Fruit fly (Drosophila melanogaster) Kc167 (cell line): Measurements from ENCODE around the gene Rpp20.

Experiments used
- Myc ChIP-seq: fragments of >200 bp; optimal IDR thresholded peaks from 2 replicates; lab custom pipeline; 2017; ENCODE audit warnings: missing external identifiers
- Sin3A ChIP-seq: fragments of >200 bp; optimal IDR thresholded peaks from 2 replicates; lab custom pipeline; 2018; ENCODE audit warnings: missing external identifiers
- h ChIP-seq: fragments of >200 bp; optimal IDR thresholded peaks from 3 replicates; lab custom pipeline; 2018; ENCODE audit warnings: missing external identifiers
- insv ChIP-seq: fragments of >200 bp; optimal IDR thresholded peaks from 3 replicates; lab custom pipeline; 2018; ENCODE audit warnings: missing external identifiers
- psq ChIP-seq: fragments of >200 bp; optimal IDR thresholded peaks from 2 replicates; lab custom pipeline; 2017; ENCODE audit warnings: missing external identifiers
- ttk ChIP-seq: sonication (Bioruptor generic); optimal IDR thresholded peaks from 2 replicates; lab custom pipeline; 2017; ENCODE audit warnings: missing external identifiers

The Rpp20 gene

dm6 chrX:19744003-19744488 is at the start of gene Rpp20, which contains the start of the genes CG18809, COX6B and CG33932:
Gene Rpp20 (plus strand): TSS chrX:19744431.
Gene CG18809 (minus strand): TSS chrX:19744335.
Gene COX6B (minus strand): TSS chrX:19744335.
Gene CG33932 (plus strand): TSS chrX:19744431.
- TF ChIP-seq h (no peak), Myc (no peak), insv (lab: Kevin White, UChicago) (no peak), ttk (lab: Kevin White, UChicago) (no peak), Sin3A (lab: Kevin White, UChicago) (no peak), psq (no peak)

- TF ChIP-seq ttk (lab: Kevin White, UChicago) = no peak
- no peak for TF ChIP-seq insv (lab: Kevin White, UChicago)
- TF ChIP-seq psq = no peak
- no peak for TF ChIP-seq h
- no peak for TF ChIP-seq Myc
- no peak for TF ChIP-seq Sin3A (lab: Kevin White, UChicago)
Observed at dm6 chrX:19694792-19695558, 49.3 kb upstream of the Rpp20 start, which contains the start of gene CG14229. Gene CG14229 (minus strand): TSS chrX:19695250.

dm6 chrX:19696845-19697244 is 47.4 kb upstream of the Rpp20 start, which contains the start of gene Cdc42:
Gene Cdc42 (plus strand): TSS chrX:19697091.
- TF ChIP-seq Sin3A (lab: Kevin White, UChicago) (no peak), Myc (no peak), insv (lab: Kevin White, UChicago) (no peak), psq (no peak), ttk (lab: Kevin White, UChicago) (no peak), h (no peak)

dm6 chrX:19697255-19697877 is 46.9 kb upstream of the Rpp20 start:
- TF ChIP-seq psq (no peak), insv (lab: Kevin White, UChicago) (no peak), Sin3A (lab: Kevin White, UChicago) (no peak), h (no peak), ttk (lab: Kevin White, UChicago) (no peak)

dm6 chrX:19701611-19702010 is 42.6 kb upstream of the Rpp20 start, which contains the start of gene Tcs4:
Gene Tcs4 (minus strand): TSS chrX:19701755.
- no peak for TF ChIP-seq Sin3A (lab: Kevin White, UChicago)
- no peak for TF ChIP-seq Myc

- TF ChIP-seq h (no peak), Myc (no peak), ttk (lab: Kevin White, UChicago) (no peak), psq (no peak)
Observed at dm6 chrX:19704083-19704482, 40.1 kb upstream of the Rpp20 start, which contains the start of the genes CG14230 and CG14232. Gene CG14230 (plus strand): TSS chrX:19704176. Gene CG14232 (minus strand): TSS chrX:19704259.

dm6 chrX:19711936-19712335 is 32.3 kb upstream of the Rpp20 start:
- TF ChIP-seq Myc = no peak
- TF ChIP-seq ttk (lab: Kevin White, UChicago) = no peak
- no peak for TF ChIP-seq Sin3A (lab: Kevin White, UChicago)

dm6 chrX:19712898-19713627 is 31.2 kb upstream of the Rpp20 start, which contains the start of gene meso18E:
Gene meso18E (minus strand): TSS chrX:19713045.
- TF ChIP-seq h (no peak), Sin3A (lab: Kevin White, UChicago) (no peak), Myc (no peak), ttk (lab: Kevin White, UChicago) (no peak), psq (no peak), insv (lab: Kevin White, UChicago) (no peak)

- TF ChIP-seq Sin3A (lab: Kevin White, UChicago) (no peak), Myc (no peak), h (no peak), psq (no peak), ttk (lab: Kevin White, UChicago) (no peak), insv (lab: Kevin White, UChicago) (no peak)
Observed at dm6 chrX:19714816-19715215, 29.4 kb upstream of the Rpp20 start.

- TF ChIP-seq Myc (no peak), insv (lab: Kevin White, UChicago) (no peak), h (no peak), psq (no peak), ttk (lab: Kevin White, UChicago) (no peak), Sin3A (lab: Kevin White, UChicago) (no peak)
Observed at dm6 chrX:19716325-19716917, 27.8 kb upstream of the Rpp20 start.

dm6 chrX:19717041-19717440 is 27.2 kb upstream of the Rpp20 start:
- TF ChIP-seq Myc = no peak
- no peak for TF ChIP-seq ttk (lab: Kevin White, UChicago)
- no peak for TF ChIP-seq h
- TF ChIP-seq Sin3A (lab: Kevin White, UChicago) = no peak
- TF ChIP-seq insv (lab: Kevin White, UChicago) = no peak
- TF ChIP-seq psq = no peak
